Worm (Caenorhabditis elegans) whole organism, mixed stage, embryonic: ENCODE measurements around the gene R03G8.6.

Experiments used
- M03D4.4 ChIP-seq: sonication (generic microtip); optimal IDR thresholded peaks from 2 replicates; lab custom pipeline; 2017; ENCODE audit warnings: mild to moderate bottlenecking, missing genetic modification characterization, missing compliant biosample characterization
- bed-3 ChIP-seq: fragments of 200-800 bp; sonication (Bioruptor generic); optimal IDR thresholded peaks from 3 replicates; lab custom pipeline; 2018; ENCODE audit warnings: mild to moderate bottlenecking, missing genetic modification characterization, moderate library complexity, missing compliant biosample characterization
- ceh-39 ChIP-seq: fragments of 150-350 bp; optimal IDR thresholded peaks from 2 replicates; lab custom pipeline; 2014; ENCODE audit warnings: missing biosample characterization, missing genetic modification characterization
- ceh-43 ChIP-seq: fragments of 200-800 bp; sonication (Bioruptor generic); optimal IDR thresholded peaks from 2 replicates; lab custom pipeline; 2018; ENCODE audit warnings: mild to moderate bottlenecking, missing genetic modification characterization, moderate library complexity, missing compliant biosample characterization
- ceh-83 ChIP-seq: fragments of 200-800 bp; sonication (Bioruptor generic); optimal IDR thresholded peaks from 2 replicates; lab custom pipeline; 2018; ENCODE audit warnings: mild to moderate bottlenecking, missing genetic modification characterization, missing compliant biosample characterization
- ces-1 ChIP-seq: fragments of 150-350 bp; optimal IDR thresholded peaks from 2 replicates; lab custom pipeline; 2014; ENCODE audit warnings: missing biosample characterization, missing genetic modification reagents, missing genetic modification characterization
- cnd-1 ChIP-seq: fragments of 200-800 bp; sonication (Bioruptor generic); optimal IDR thresholded peaks from 2 replicates; lab custom pipeline; 2018; ENCODE audit warnings: mild to moderate bottlenecking, missing genetic modification characterization, missing compliant biosample characterization
- drap-1 ChIP-seq: fragments of 200-800 bp; sonication (Bioruptor generic); optimal IDR thresholded peaks from 3 replicates; lab custom pipeline; 2018; ENCODE audit warnings: mild to moderate bottlenecking, missing genetic modification characterization, missing compliant biosample characterization
- elt-3 ChIP-seq: fragments of 150-350 bp; optimal IDR thresholded peaks from 2 replicates; lab custom pipeline; 2014; ENCODE audit warnings: missing biosample characterization, missing genetic modification characterization
- flh-1 ChIP-seq: fragments of 200-800 bp; sonication (Bioruptor generic); optimal IDR thresholded peaks from 2 replicates; lab custom pipeline; 2018; ENCODE audit warnings: mild to moderate bottlenecking, missing genetic modification characterization, moderate library complexity, missing compliant biosample characterization
- ham-2 ChIP-seq: fragments of 200-800 bp; sonication (Bioruptor generic); optimal IDR thresholded peaks from 2 replicates; lab custom pipeline; 2018; ENCODE audit warnings: mild to moderate bottlenecking, missing genetic modification characterization, missing compliant biosample characterization
- hlh-1 ChIP-seq: fragments of 150-350 bp; optimal IDR thresholded peaks from 2 replicates; lab custom pipeline; 2014; ENCODE audit warnings: missing biosample characterization, missing genetic modification reagents, missing genetic modification characterization
- lin-13 ChIP-seq: fragments of 150-350 bp; optimal IDR thresholded peaks from 2 replicates; lab custom pipeline; 2014; ENCODE audit warnings: missing biosample characterization, missing genetic modification characterization
- lin-32 ChIP-seq: fragments of 200-800 bp; sonication (Bioruptor generic); optimal IDR thresholded peaks from 2 replicates; lab custom pipeline; 2018; ENCODE audit warnings: mild to moderate bottlenecking, missing genetic modification characterization, missing compliant biosample characterization
- lsy-2 ChIP-seq: fragments of 150-350 bp; optimal IDR thresholded peaks from 2 replicates; lab custom pipeline; 2014; ENCODE audit warnings: missing biosample characterization, missing genetic modification characterization
- mab-5 ChIP-seq: fragments of 150-350 bp; optimal IDR thresholded peaks from 2 replicates; lab custom pipeline; 2014; ENCODE audit warnings: missing biosample characterization, missing genetic modification characterization
- mep-1 ChIP-seq: fragments of 150-350 bp; optimal IDR thresholded peaks from 2 replicates; lab custom pipeline; 2017; ENCODE audit warnings: missing biosample characterization, missing genetic modification reagents, missing genetic modification characterization, inconsistent platforms
- mls-2 ChIP-seq: sonication (generic microtip); optimal IDR thresholded peaks from 2 replicates; lab custom pipeline; 2016; ENCODE audit warnings: mild to moderate bottlenecking, missing genetic modification characterization, moderate library complexity, missing compliant biosample characterization
- nhr-12 ChIP-seq: fragments of 150-350 bp; optimal IDR thresholded peaks from 2 replicates; lab custom pipeline; 2014; ENCODE audit warnings: missing biosample characterization, missing genetic modification characterization
- nhr-237 ChIP-seq: fragments of 150-350 bp; optimal IDR thresholded peaks from 2 replicates; lab custom pipeline; 2014; ENCODE audit warnings: missing biosample characterization, missing genetic modification characterization
- nhr-28 ChIP-seq: fragments of 150-350 bp; optimal IDR thresholded peaks from 2 replicates; lab custom pipeline; 2014; ENCODE audit warnings: missing biosample characterization, missing genetic modification characterization
- pha-4 ChIP-seq: fragments of 150-350 bp; optimal IDR thresholded peaks from 2 replicates; lab custom pipeline; 2018; ENCODE audit warnings: missing biosample characterization, missing genetic modification reagents, missing genetic modification characterization
- sem-2 ChIP-seq: fragments of 200-800 bp; sonication (Bioruptor generic); optimal IDR thresholded peaks from 2 replicates; lab custom pipeline; 2018; ENCODE audit warnings: mild to moderate bottlenecking, missing genetic modification characterization, missing compliant biosample characterization
- snpc-4 ChIP-seq: fragments of 150-350 bp; optimal IDR thresholded peaks from 2 replicates; lab custom pipeline; 2014; ENCODE audit warnings: missing biosample characterization, missing genetic modification characterization
- sptf-1 ChIP-seq: sonication (generic microtip); optimal IDR thresholded peaks from 2 replicates; lab custom pipeline; 2017; ENCODE audit warnings: mild to moderate bottlenecking, missing genetic modification characterization, moderate library complexity, missing compliant biosample characterization
- tbx-8 ChIP-seq: fragments of 200-800 bp; sonication (Bioruptor generic); optimal IDR thresholded peaks from 2 replicates; lab custom pipeline; 2018; ENCODE audit warnings: mild to moderate bottlenecking, missing genetic modification characterization, moderate library complexity, missing compliant biosample characterization
- unc-120 ChIP-seq: sonication (generic microtip); optimal IDR thresholded peaks from 2 replicates; lab custom pipeline; 2017; ENCODE audit warnings: missing genetic modification characterization, missing compliant biosample characterization; ENCODE audit not compliant: poor library complexity, severe bottlenecking
- unc-62 ChIP-seq: fragments of 150-350 bp; optimal IDR thresholded peaks from 2 replicates; lab custom pipeline; 2014; ENCODE audit warnings: missing biosample characterization, missing genetic modification reagents, missing genetic modification characterization
- ztf-11 ChIP-seq: fragments of 150-350 bp; optimal IDR thresholded peaks from 2 replicates; lab custom pipeline; 2014; ENCODE audit warnings: missing biosample characterization, missing genetic modification characterization

The R03G8.6 gene

DNA sequence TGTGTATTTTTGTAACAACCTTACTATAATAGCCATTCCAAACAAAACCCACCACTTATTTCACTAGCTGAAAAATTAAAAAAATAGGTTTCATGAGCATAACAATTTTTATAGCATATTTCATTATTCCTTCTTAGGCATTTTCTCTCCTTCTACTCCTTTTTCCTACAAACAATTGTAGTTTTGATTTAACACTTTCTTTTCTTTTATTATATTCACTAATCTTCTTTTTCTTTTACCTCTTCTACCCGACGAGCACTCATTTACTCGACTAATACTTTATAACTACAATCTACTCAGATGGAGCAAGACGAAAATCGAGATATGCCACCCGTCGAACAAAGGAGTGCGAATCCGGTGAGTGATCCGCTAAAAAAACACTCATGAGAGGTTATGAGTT lies 52.1 kb downstream of the R03G8.6 start, which contains the start of gene C53C7.3:
C53C7.3 (plus strand) TSS at position 301 of the 400 bp plus-strand sequence.
- no peak for TF ChIP-seq drap-1
- TF ChIP-seq ceh-83: no peak
- no peak for TF ChIP-seq flh-1 (GFP tag; lab: Kevin White, UChicago)
- TF ChIP-seq snpc-4 (tag; lab: Kevin White, UChicago): no peak
- TF ChIP-seq M03D4.4 (tag; lab: Kevin White, UChicago): no peak
- TF ChIP-seq mab-5 (tag; lab: Kevin White, UChicago): no peak
- TF ChIP-seq unc-120 (tag; lab: Kevin White, UChicago): no peak
- no peak for TF ChIP-seq ham-2 (GFP tag; lab: Kevin White, UChicago)
- TF ChIP-seq lin-32 (GFP tag; lab: Kevin White, UChicago): no peak
- no peak for TF ChIP-seq nhr-12 (tag; lab: Kevin White, UChicago)
- TF ChIP-seq lin-13: no peak
- TF ChIP-seq cnd-1 (tag; lab: Kevin White, UChicago): no peak
- TF ChIP-seq hlh-1 (tag; lab: Kevin White, UChicago): no peak

DNA sequence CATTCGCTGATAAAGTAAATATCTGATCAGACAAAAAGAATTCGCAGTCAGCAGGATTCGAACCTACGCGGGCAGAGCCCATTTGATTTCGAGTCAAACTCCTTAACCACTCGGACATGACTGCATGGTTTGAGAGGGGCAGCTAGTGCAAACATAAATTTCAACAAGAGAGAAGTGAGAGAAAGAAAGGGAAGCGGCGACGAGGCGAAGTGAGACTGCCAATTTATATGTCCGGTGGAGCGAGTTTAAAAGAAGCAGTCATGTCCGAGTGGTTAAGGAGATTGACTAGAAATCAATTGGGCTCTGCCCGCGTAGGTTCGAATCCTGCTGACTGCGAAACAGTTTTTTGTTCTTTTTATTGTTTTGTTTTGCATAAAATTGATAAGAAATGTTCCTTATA lies 54.0 kb downstream of the R03G8.6 start:
- peak; percentile 35 for TF ChIP-seq ceh-39 (tag; lab: Kevin White, UChicago)
- TF ChIP-seq lin-13: peak; percentile 41
- peak; percentile 3 for TF ChIP-seq pha-4 (tag; lab: Kevin White, UChicago)
- TF ChIP-seq sptf-1: peak; percentile 95
- peak; percentile 72 for TF ChIP-seq sem-2
- peak; percentile 63 for TF ChIP-seq hlh-1 (tag; lab: Kevin White, UChicago)
- TF ChIP-seq ham-2 (GFP tag; lab: Kevin White, UChicago): peak; percentile 80
- TF ChIP-seq mep-1 (tag; lab: Kevin White, UChicago): peak; percentile 63
- peak; percentile 94 for TF ChIP-seq unc-120 (tag; lab: Kevin White, UChicago)
- peak; percentile 86 for TF ChIP-seq ceh-43 (GFP tag; lab: Kevin White, UChicago)
- TF ChIP-seq ztf-11 (tag; lab: Kevin White, UChicago): peak; percentile 4
- peak; percentile 85 for TF ChIP-seq flh-1 (GFP tag; lab: Kevin White, UChicago)
- peak; percentile 90 for TF ChIP-seq M03D4.4 (tag; lab: Kevin White, UChicago)
- TF ChIP-seq ceh-83: peak; percentile 94
- peak; percentile 50 for TF ChIP-seq lsy-2
- TF ChIP-seq unc-62 (GFP tag; lab: Kevin White, UChicago): peak; percentile 42
- TF ChIP-seq ces-1 (GFP tag; lab: Kevin White, UChicago): peak; percentile 85
- peak; percentile 88 for TF ChIP-seq lin-32 (GFP tag; lab: Kevin White, UChicago)
- peak; percentile 96 for TF ChIP-seq mls-2 (tag; lab: Kevin White, UChicago)
- TF ChIP-seq elt-3 (tag; lab: Kevin White, UChicago): peak; percentile 54
- TF ChIP-seq tbx-8 (GFP tag; lab: Kevin White, UChicago): peak; percentile 56
- TF ChIP-seq cnd-1 (tag; lab: Kevin White, UChicago): peak; percentile 81
- peak; percentile 29 for TF ChIP-seq mab-5 (tag; lab: Kevin White, UChicago)
- TF ChIP-seq nhr-237: peak; percentile 73
- peak; percentile 59 for TF ChIP-seq nhr-28
- TF ChIP-seq bed-3: peak; percentile 88
- TF ChIP-seq drap-1: peak; percentile 96
